Worm (Caenorhabditis elegans): ENCODE data around the gene epg-3.

DNA sequence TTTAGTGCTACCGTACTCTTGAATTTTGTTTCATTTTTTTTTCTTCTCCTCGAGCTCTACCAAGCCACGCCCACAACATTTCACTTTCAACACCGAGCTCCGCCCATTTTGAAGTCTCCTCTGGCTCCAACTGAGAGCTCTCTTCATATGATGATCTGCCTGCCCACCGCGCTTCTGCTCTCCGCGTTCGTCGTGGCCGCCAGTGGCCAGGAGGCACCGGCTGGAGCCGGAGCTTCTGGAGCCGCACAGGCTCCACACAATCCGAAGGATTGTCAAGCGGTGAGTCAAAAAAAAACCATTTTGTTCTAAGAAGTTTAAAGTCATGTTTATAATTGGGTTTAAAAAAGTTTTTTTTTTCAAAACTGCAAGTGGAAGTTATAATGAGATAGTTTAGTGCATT, 24.2 kb upstream of the epg-3 start, which contains the start of gene flp-14:
- no peak for TF ChIP-seq zag-1 (tag; optimal IDR thresholded peaks at IDR 0.05)
- TF ChIP-seq R02D3.7 (tag; optimal IDR thresholded peaks at IDR 0.05): no peak
- TF ChIP-seq nhr-6 (tag; optimal IDR thresholded peaks at IDR 0.05): no peak
- no peak for TF ChIP-seq unc-62 (GFP tag; optimal IDR thresholded peaks at IDR 0.05)
- TF ChIP-seq snpc-4 (tag; optimal IDR thresholded peaks at IDR 0.05): no peak
- no peak for TF ChIP-seq ZK546.5 (tag; optimal IDR thresholded peaks at IDR 0.05)
- TF ChIP-seq ztf-11 (tag; optimal IDR thresholded peaks at IDR 0.05): no peak
- TF ChIP-seq skn-1 (tag; optimal IDR thresholded peaks at IDR 0.05): no peak

Data from whole organism, L2 larva.